Fruit fly (Drosophila melanogaster) whole organism, wandering third instar larva: ENCODE results near the gene frtz.

ENCODE experiments used
- Abd-B ChIP-seq: fragments of >200 bp; optimal IDR thresholded peaks from 2 replicates; lab custom pipeline; 2017; ENCODE audit warnings: missing biosample characterization, missing genetic modification characterization
- CG32264 ChIP-seq: fragments of 200-800 bp; sonication (Bioruptor generic); optimal IDR thresholded peaks from 2 replicates; lab custom pipeline; 2016; ENCODE audit warnings: missing biosample characterization, missing genetic modification characterization
- CG9705 ChIP-seq: fragments of 200-800 bp; sonication (Bioruptor generic); optimal IDR thresholded peaks from 2 replicates; lab custom pipeline; 2018; ENCODE audit warnings: missing biosample characterization, mild to moderate bottlenecking, missing genetic modification characterization
- CrebA ChIP-seq: fragments of 200-800 bp; sonication (Bioruptor generic); optimal IDR thresholded peaks from 2 replicates; lab custom pipeline; 2016; ENCODE audit warnings: missing biosample characterization, mild to moderate bottlenecking, missing genetic modification characterization, borderline replicate concordance
- Dfd ChIP-seq: fragments of >200 bp; optimal IDR thresholded peaks from 2 replicates; lab custom pipeline; 2017; ENCODE audit warnings: missing biosample characterization, missing genetic modification characterization
- Dif ChIP-seq: fragments of 200-275, 200-300 bp; sonication (Bioruptor generic); optimal IDR thresholded peaks from 2 replicates; lab custom pipeline; 2018; ENCODE audit warnings: missing biosample characterization, missing genetic modification characterization; ENCODE audit not compliant: partially characterized antibody
- GATAd ChIP-seq: sonication (Bioruptor generic); optimal IDR thresholded peaks from 2 replicates; lab custom pipeline; 2016; ENCODE audit warnings: missing biosample characterization, missing genetic modification characterization
- HLH106 ChIP-seq: fragments of 200-800 bp; optimal IDR thresholded peaks from 3 replicates; lab custom pipeline; 2019; ENCODE audit warnings: missing biosample characterization, mild to moderate bottlenecking, missing genetic modification characterization, moderate library complexity
- Hnf4 ChIP-seq: fragments of 200-800 bp; sonication (Bioruptor generic); optimal IDR thresholded peaks from 2 replicates; lab custom pipeline; 2016; ENCODE audit warnings: missing biosample characterization, mild to moderate bottlenecking, missing genetic modification characterization
- Hr78 ChIP-seq: fragments of >200 bp; optimal IDR thresholded peaks from 2 replicates; lab custom pipeline; 2017; ENCODE audit warnings: missing biosample characterization, missing genetic modification characterization
- Hr83 ChIP-seq: fragments of 200-300 bp; sonication (Bioruptor generic); optimal IDR thresholded peaks from 2 replicates; lab custom pipeline; 2016; ENCODE audit warnings: missing biosample characterization, mild to moderate bottlenecking, missing genetic modification characterization, moderate library complexity; ENCODE audit not compliant: poor library complexity, severe bottlenecking
- Jra ChIP-seq: sonication (Bioruptor generic); optimal IDR thresholded peaks from 2 replicates; lab custom pipeline; 2016; ENCODE audit warnings: missing biosample characterization, missing genetic modification characterization
- Mio ChIP-seq: sonication (Bioruptor generic); optimal IDR thresholded peaks from 2 replicates; lab custom pipeline; 2016; ENCODE audit warnings: missing biosample characterization, missing genetic modification characterization
- Myc ChIP-seq: fragments of >200 bp; optimal IDR thresholded peaks from 2 replicates; lab custom pipeline; 2017
- N ChIP-seq: fragments of >200 bp; optimal IDR thresholded peaks from 2 replicates; lab custom pipeline; 2018; ENCODE audit warnings: missing biosample characterization, missing external identifiers, missing genetic modification characterization
- OdsH ChIP-seq: fragments of 200-800 bp; sonication (Bioruptor generic); optimal IDR thresholded peaks from 2 replicates; lab custom pipeline; 2016; ENCODE audit warnings: missing biosample characterization, mild to moderate bottlenecking, missing genetic modification characterization
- Rel ChIP-seq, 2 experiments: fragments of 200-800 bp; sonication (Bioruptor generic) in 1 of 2; optimal IDR thresholded peaks; 2 replicates in 1 of 2; 3 replicates in 1 of 2; lab custom pipeline; 2016 to 2019; ENCODE audit warnings: mild to moderate bottlenecking in 2 of 2, missing biosample characterization in 2 of 2, missing genetic modification characterization in 2 of 2, moderate library complexity in 1 of 2
- Sp1 ChIP-seq: fragments of 200-800 bp; sonication (Bioruptor generic); optimal IDR thresholded peaks from 3 replicates; lab custom pipeline; 2019; ENCODE audit warnings: missing biosample characterization, mild to moderate bottlenecking, missing genetic modification characterization, moderate library complexity
- Vsx2 ChIP-seq: fragments of 200-300, 225-300 bp; sonication (Bioruptor generic); optimal IDR thresholded peaks from 2 replicates; lab custom pipeline; 2018; ENCODE audit warnings: missing biosample characterization, missing genetic modification characterization; ENCODE audit not compliant: partially characterized antibody
- br ChIP-seq: fragments of 200-800 bp; sonication (Bioruptor generic); optimal IDR thresholded peaks from 2 replicates; lab custom pipeline; 2016; ENCODE audit warnings: missing biosample characterization, missing genetic modification characterization
- brk ChIP-seq: fragments of 200-800 bp; sonication (Bioruptor generic); optimal IDR thresholded peaks from 2 replicates; lab custom pipeline; 2016; ENCODE audit warnings: missing biosample characterization, mild to moderate bottlenecking, missing genetic modification characterization
- dl ChIP-seq, 2 experiments: fragments of 175-275, 200-275 bp in 1 of 2; fragments of 200-275 bp in 1 of 2; sonication (Bioruptor generic); optimal IDR thresholded peaks; lab custom pipeline; 2018; ENCODE audit warnings: mild to moderate bottlenecking in 2 of 2, missing biosample characterization in 2 of 2, missing genetic modification characterization in 2 of 2, moderate library complexity in 2 of 2; ENCODE audit not compliant: partially characterized antibody in 2 of 2, insufficient read depth in 1 of 2
- dmrt93B ChIP-seq: fragments of 200-800 bp; sonication (Bioruptor generic); optimal IDR thresholded peaks from 2 replicates; lab custom pipeline; 2018; ENCODE audit warnings: missing biosample characterization, mild to moderate bottlenecking, missing genetic modification characterization
- dsf ChIP-seq: sonication (Bioruptor generic); optimal IDR thresholded peaks from 2 replicates; lab custom pipeline; 2016; ENCODE audit warnings: missing biosample characterization, missing genetic modification characterization, borderline replicate concordance
- ey ChIP-seq: fragments of 200-800 bp; sonication (Bioruptor generic); optimal IDR thresholded peaks from 2 replicates; lab custom pipeline; 2016; ENCODE audit warnings: missing biosample characterization, missing genetic modification characterization
- foxo ChIP-seq, 2 experiments: fragments of 200-800 bp; sonication (Bioruptor generic); optimal IDR thresholded peaks; 2 replicates in 1 of 2; 3 replicates in 1 of 2; lab custom pipeline; 2016 to 2017; ENCODE audit warnings: missing biosample characterization in 2 of 2, missing genetic modification characterization in 2 of 2
- fru ChIP-seq: fragments of 200-800 bp; sonication (Bioruptor generic); optimal IDR thresholded peaks from 3 replicates; lab custom pipeline; 2016; ENCODE audit warnings: missing biosample characterization, mild to moderate bottlenecking, missing genetic modification characterization
- h ChIP-seq: fragments of 200-800 bp; sonication (Bioruptor generic); optimal IDR thresholded peaks from 3 replicates; lab custom pipeline; 2016; ENCODE audit warnings: missing biosample characterization, mild to moderate bottlenecking, missing genetic modification characterization
- jim ChIP-seq: fragments of 175-275, 200-325 bp; sonication (Bioruptor generic); optimal IDR thresholded peaks from 2 replicates; lab custom pipeline; 2016; ENCODE audit warnings: missing biosample characterization, mild to moderate bottlenecking, missing genetic modification characterization
- lola ChIP-seq: fragments of >200 bp; optimal IDR thresholded peaks from 2 replicates; lab custom pipeline; 2017; ENCODE audit warnings: missing biosample characterization, missing genetic modification characterization
- pan ChIP-seq: fragments of >200 bp; optimal IDR thresholded peaks from 2 replicates; lab custom pipeline; 2017
- psq ChIP-seq: fragments of 200-800 bp; sonication (Bioruptor generic); optimal IDR thresholded peaks from 3 replicates; lab custom pipeline; 2017; ENCODE audit warnings: missing biosample characterization, mild to moderate bottlenecking, missing genetic modification characterization, moderate library complexity
- rgr ChIP-seq: fragments of 200-800 bp; sonication (Bioruptor generic); optimal IDR thresholded peaks from 3 replicates; lab custom pipeline; 2016; ENCODE audit warnings: missing biosample characterization, mild to moderate bottlenecking, missing genetic modification characterization
- sage ChIP-seq: fragments of 200-800 bp; sonication (Bioruptor generic); optimal IDR thresholded peaks from 2 replicates; lab custom pipeline; 2016; ENCODE audit warnings: missing biosample characterization, mild to moderate bottlenecking, missing genetic modification characterization
- sv ChIP-seq: fragments of 200-800 bp; sonication (Bioruptor generic); optimal IDR thresholded peaks from 3 replicates; lab custom pipeline; 2016; ENCODE audit warnings: missing biosample characterization, missing genetic modification characterization
- usp ChIP-seq: fragments of >200 bp; optimal IDR thresholded peaks from 2 replicates; lab custom pipeline; 2017; ENCODE audit warnings: missing biosample characterization, missing genetic modification characterization
- woc ChIP-seq: sonication (Bioruptor generic); optimal IDR thresholded peaks from 2 replicates; lab custom pipeline; 2016; ENCODE audit warnings: missing biosample characterization, mild to moderate bottlenecking, missing genetic modification characterization

Gene frtz

dm6 chr2L:1669316-1670027 is 46.2 kb downstream of the frtz start:
- no peak for TF ChIP-seq rgr
- TF ChIP-seq Myc (lab: Kevin White, UChicago): no peak
- no peak for TF ChIP-seq lola (GFP tag; lab: Kevin White, UChicago)
- no peak for TF ChIP-seq GATAd (GFP tag; lab: Kevin White, UChicago)
- no peak for TF ChIP-seq CG9705 (GFP tag; lab: Kevin White, UChicago)
- no peak for TF ChIP-seq Hr78 (GFP tag; lab: Kevin White, UChicago)
- peak; percentile 9 for TF ChIP-seq h (GFP tag; lab: Kevin White, UChicago)
- peak; percentile 14 for TF ChIP-seq Hnf4 (GFP tag; lab: Kevin White, UChicago)
- no peak for TF ChIP-seq Dif (GFP tag; lab: Kevin White, UChicago)
- TF ChIP-seq psq (GFP tag; lab: Kevin White, UChicago): peak; percentile 48
- no peak for TF ChIP-seq foxo (GFP tag; optimal IDR thresholded peaks at IDR 0.05; lab: Kevin White, UChicago)
- TF ChIP-seq Mio (GFP tag; lab: Kevin White, UChicago): no peak
- no peak for TF ChIP-seq Hr83
- no peak for TF ChIP-seq dsf (GFP tag; lab: Kevin White, UChicago)
- TF ChIP-seq Rel (GFP tag; optimal IDR thresholded peaks at IDR 0.05; lab: Kevin White, UChicago): no peak
- TF ChIP-seq Rel (tag; optimal IDR thresholded peaks at IDR 0.05; lab: Kevin White, UChicago): peak; percentile 0
- no peak for TF ChIP-seq woc (GFP tag; lab: Kevin White, UChicago)
- TF ChIP-seq dl (GFP tag; optimal IDR thresholded peaks at IDR 0.05; lab: Kevin White, UChicago; ENCODE audit: insufficient read depth in 1 of 2, partially characterized antibody in 2 of 2): no peak

dm6 chr2L:1668616-1669020 is 47.0 kb downstream of the frtz start:
- peak; percentile 81 for TF ChIP-seq rgr
- TF ChIP-seq dmrt93B (GFP tag; lab: Kevin White, UChicago): peak; percentile 62
- peak; percentile 20 to 80 for TF ChIP-seq foxo (GFP tag; optimal IDR thresholded peaks at IDR 0.05; lab: Kevin White, UChicago)
- no peak for TF ChIP-seq usp (GFP tag; lab: Kevin White, UChicago)
- peak; percentile 65 for TF ChIP-seq fru (GFP tag; lab: Kevin White, UChicago)
- peak; percentile 64 for TF ChIP-seq Sp1 (GFP tag; lab: Kevin White, UChicago)
- TF ChIP-seq Hr78 (GFP tag; lab: Kevin White, UChicago): no peak
- peak; percentile 72 for TF ChIP-seq jim (GFP tag; lab: Kevin White, UChicago)
- TF ChIP-seq brk (GFP tag; lab: Kevin White, UChicago): peak; percentile 65
- TF ChIP-seq Rel (GFP tag; optimal IDR thresholded peaks at IDR 0.05; lab: Kevin White, UChicago): peak; percentile 45
- peak; percentile 43 for TF ChIP-seq Rel (tag; optimal IDR thresholded peaks at IDR 0.05; lab: Kevin White, UChicago)
- TF ChIP-seq GATAd (GFP tag; lab: Kevin White, UChicago): no peak
- no peak for TF ChIP-seq Dif (GFP tag; lab: Kevin White, UChicago)
- no peak for TF ChIP-seq pan (lab: Kevin White, UChicago)
- peak; percentile 84 for TF ChIP-seq OdsH
- peak; percentile 21 for TF ChIP-seq CG9705 (GFP tag; lab: Kevin White, UChicago)
- TF ChIP-seq Dfd (GFP tag; lab: Kevin White, UChicago): no peak
- TF ChIP-seq br (GFP tag; lab: Kevin White, UChicago): peak; percentile 67
- TF ChIP-seq sage: peak; percentile 64
- no peak for TF ChIP-seq Vsx2 (GFP tag; lab: Kevin White, UChicago)
- peak; percentile 73 for TF ChIP-seq ey (GFP tag; lab: Kevin White, UChicago)
- TF ChIP-seq lola (GFP tag; lab: Kevin White, UChicago): no peak
- peak; percentile 92 for TF ChIP-seq psq (GFP tag; lab: Kevin White, UChicago)
- TF ChIP-seq HLH106: peak; percentile 83
- TF ChIP-seq N (GFP tag; lab: Kevin White, UChicago): peak; percentile 1
- TF ChIP-seq Mio (GFP tag; lab: Kevin White, UChicago): peak; percentile 70
- TF ChIP-seq Jra (GFP tag; lab: Kevin White, UChicago): peak; percentile 42
- peak; percentile 11 for TF ChIP-seq CG32264 (GFP tag; lab: Kevin White, UChicago)
- TF ChIP-seq Hnf4 (GFP tag; lab: Kevin White, UChicago): peak; percentile 74
- TF ChIP-seq sv: no peak
- TF ChIP-seq woc (GFP tag; lab: Kevin White, UChicago): peak; percentile 45
- no peak for TF ChIP-seq dl (GFP tag; optimal IDR thresholded peaks at IDR 0.05; lab: Kevin White, UChicago; ENCODE audit: insufficient read depth in 1 of 2, partially characterized antibody in 2 of 2)
- no peak for TF ChIP-seq Abd-B (GFP tag; lab: Kevin White, UChicago)
- TF ChIP-seq CrebA: peak; percentile 86
- peak; percentile 83 for TF ChIP-seq h (GFP tag; lab: Kevin White, UChicago)
- TF ChIP-seq Myc (lab: Kevin White, UChicago): no peak
- peak; percentile 79 for TF ChIP-seq Hr83
